Worm (Caenorhabditis elegans): ENCODE measurements around the gene F15H10.9.

DNA sequence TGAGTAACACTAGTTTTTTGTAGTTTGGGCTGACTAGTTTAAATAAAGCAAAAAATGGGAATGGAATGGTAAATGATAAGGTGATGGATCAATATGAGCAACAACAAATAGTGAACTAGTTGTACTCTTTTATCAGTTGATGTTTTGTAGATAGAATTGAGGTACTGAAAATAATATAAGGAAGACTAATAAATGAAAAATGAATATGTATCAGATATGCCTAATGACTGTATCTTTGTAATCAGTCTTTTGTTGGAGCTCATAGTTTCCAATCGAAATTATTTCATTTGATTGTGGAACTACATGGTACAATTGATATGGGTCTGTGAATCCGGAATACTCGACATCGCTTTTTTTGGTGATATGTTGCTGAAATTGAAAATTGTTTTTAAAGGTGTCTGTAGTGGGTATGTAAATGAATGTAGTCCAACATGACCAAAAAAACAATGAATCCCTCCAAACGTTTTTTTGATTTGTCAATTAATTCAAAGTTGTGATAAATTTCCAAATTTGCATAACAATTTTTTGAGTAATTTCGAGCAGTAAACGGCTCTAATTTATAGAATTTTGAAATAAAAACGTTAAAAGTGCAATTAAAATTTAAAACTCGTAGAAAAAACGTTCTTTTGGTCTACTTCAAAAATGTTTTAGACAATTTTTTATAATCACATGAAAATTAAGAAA is 4.3 kb downstream of the F15H10.9 start, which contains the start of gene F15H10.12:
- TF ChIP-seq pha-4 (tag; optimal IDR thresholded peaks at IDR 0.05) (no peak), nhr-77 (tag; optimal IDR thresholded peaks at IDR 0.05) (no peak), aly-2 (tag; optimal IDR thresholded peaks at IDR 0.05) (no peak), nhr-28 (tag; optimal IDR thresholded peaks at IDR 0.05) (no peak), lin-15B (tag; optimal IDR thresholded peaks at IDR 0.05) (no peak), elt-2 (tag; optimal IDR thresholded peaks at IDR 0.05) (no peak)
